Worm (Caenorhabditis elegans) whole organism, young adult: ENCODE data around the gene tsr-2.

ENCODE experiments used
- Y56A3A.18 ChIP-seq: fragments of 200-800 bp; sonication (Bioruptor generic); IDR thresholded peaks from 2 replicates; pipeline ENCODE4 v1.3.6; 2022; ENCODE audit warnings: missing genetic modification reagents, missing genetic modification characterization, missing compliant biosample characterization
- aptf-2 ChIP-seq: fragments of 200-800 bp; sonication (Bioruptor generic); conservative IDR thresholded peaks from 2 replicates; pipeline ENCODE4 v1.3.6; 2022; ENCODE audit warnings: missing genetic modification reagents, missing genetic modification characterization, missing compliant biosample characterization
- attf-6 ChIP-seq: fragments of 200-800 bp; sonication (Bioruptor generic); IDR thresholded peaks from 2 replicates; pipeline ENCODE4 v1.3.6; 2022; ENCODE audit warnings: missing genetic modification reagents, missing genetic modification characterization, missing compliant biosample characterization
- hsf-1 ChIP-seq: fragments of 200-800 bp; sonication (Bioruptor generic); IDR thresholded peaks from 2 replicates; pipeline ENCODE4 v1.3.6; 2022; ENCODE audit warnings: missing genetic modification reagents, missing genetic modification characterization, missing compliant biosample characterization
- lir-1 ChIP-seq: fragments of 200-800 bp; sonication (Bioruptor generic); conservative IDR thresholded peaks from 2 replicates; pipeline ENCODE4 v1.3.6; 2022; ENCODE audit warnings: missing genetic modification reagents, missing genetic modification characterization, missing compliant biosample characterization
- nhr-90 ChIP-seq: sonication (generic microtip); optimal IDR thresholded peaks from 2 replicates; lab custom pipeline; 2016; ENCODE audit warnings: missing genotype, mild to moderate bottlenecking, missing genetic modification characterization, missing compliant biosample characterization
- snpc-4 ChIP-seq, 5 experiments: fragments of 150-350 bp in 1 of 5; sonication (generic microtip) in 4 of 5; optimal IDR thresholded peaks; 2 replicates each; lab custom pipeline; 2014 to 2018; ENCODE audit warnings: missing genetic modification characterization in 5 of 5, missing biosample characterization in 3 of 5, antibody characterized with exemption in 2 of 5, mild to moderate bottlenecking in 2 of 5, missing compliant biosample characterization in 2 of 5, missing genotype in 2 of 5, moderate library complexity in 2 of 5, missing genetic modification reagents in 1 of 5
- tbp1 ChIP-seq: fragments of 200-800 bp; sonication (Bioruptor generic); optimal IDR thresholded peaks from 2 replicates; lab custom pipeline; 2018; ENCODE audit warnings: mild to moderate bottlenecking, missing genetic modification characterization, missing compliant biosample characterization

tsr-2 gene

DNA sequence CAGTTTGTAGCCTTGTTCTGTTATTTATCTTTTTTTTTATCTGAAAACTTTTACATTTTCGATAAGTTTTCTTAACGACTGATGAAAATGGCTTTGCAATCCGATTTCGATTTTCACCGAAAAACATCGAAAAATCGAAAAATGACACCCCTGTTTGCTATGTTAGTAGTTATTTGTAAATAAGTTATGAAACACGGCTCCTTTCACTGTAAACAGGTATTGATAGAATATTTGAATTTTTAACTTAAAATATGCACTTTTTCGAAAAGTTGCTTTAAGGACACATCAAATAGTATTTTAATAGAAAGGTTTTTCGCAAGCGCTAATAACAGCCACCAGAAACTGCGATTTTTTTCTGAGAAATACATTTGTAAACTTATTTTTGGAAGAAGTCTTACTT, 40.0 kb downstream of the tsr-2 start:
- no peak for TF ChIP-seq snpc-4 (GFP tag; optimal IDR thresholded peaks at IDR 0.05; lab: Kevin White, UChicago)
- peak in 2 of 4 experiments; percentile 49 to 58 for TF ChIP-seq snpc-4 (tag; optimal IDR thresholded peaks at IDR 0.05; lab: Kevin White, UChicago)
- no peak for TF ChIP-seq hsf-1 (GFP tag; lab: Robert Waterston, UW)
- TF ChIP-seq attf-6 (GFP tag; lab: Robert Waterston, UW), result peak; percentile 66
- TF ChIP-seq tbp1, result no peak
- no peak for TF ChIP-seq nhr-90

DNA sequence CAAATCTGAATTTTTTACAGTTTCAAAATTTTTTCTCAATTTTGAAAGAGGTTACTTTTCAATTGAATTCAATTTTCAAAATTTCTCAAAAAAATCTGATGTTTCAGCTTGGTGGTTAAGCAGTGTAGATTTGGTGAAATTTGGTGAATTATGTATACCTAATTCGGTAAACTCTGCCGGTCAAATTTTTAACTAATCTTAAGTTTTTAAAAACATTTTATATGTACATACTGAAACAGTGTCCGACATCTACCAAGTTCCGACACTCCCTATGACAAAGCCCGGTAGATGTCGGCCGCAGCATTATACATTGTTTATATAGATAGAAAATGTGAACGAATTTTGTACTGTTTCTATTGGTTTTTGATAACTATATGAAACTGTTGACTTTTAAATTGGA, 50.5 kb downstream of the tsr-2 start:
- TF ChIP-seq aptf-2 (GFP tag; lab: Robert Waterston, UW) (no peak), attf-6 (GFP tag; lab: Robert Waterston, UW) (peak; percentile 54; the same call in 1 of the 2 replicates), snpc-4 (GFP tag; optimal IDR thresholded peaks at IDR 0.05; lab: Kevin White, UChicago) (no peak), snpc-4 (tag; optimal IDR thresholded peaks at IDR 0.05; lab: Kevin White, UChicago) (peak in 3 of 4 experiments; percentile 26 to 58 (median 33)), lir-1 (GFP tag; lab: Robert Waterston, UW) (no peak), Y56A3A.18 (no peak)
- TF ChIP-seq, all 124 proteins: peak for 2
